Worm (Caenorhabditis elegans): ENCODE data around the gene T28A11.19.

The T28A11.19 gene

ce11 chrV:3279138-3279537, 9.8 kb upstream of the T28A11.19 start:
- TF ChIP-seq elt-3 (tag; optimal IDR thresholded peaks at IDR 0.05) = no peak
- TF ChIP-seq cnd-1 (tag; optimal IDR thresholded peaks at IDR 0.05) = no peak
- TF ChIP-seq lin-13 (tag; optimal IDR thresholded peaks at IDR 0.05) = no peak
- TF ChIP-seq mls-2 (tag; optimal IDR thresholded peaks at IDR 0.05) = no peak
- no peak for TF ChIP-seq ceh-39 (tag; optimal IDR thresholded peaks at IDR 0.05)
- TF ChIP-seq blmp-1 (tag; optimal IDR thresholded peaks at IDR 0.05) = no peak

ce11 chrV:3278101-3278639, 8.9 kb upstream of the T28A11.19 start, which contains the start of gene fbxa-64:
Gene fbxa-64 (minus strand): TSS chrV:3278151.
- TF ChIP-seq nhr-28 (tag; optimal IDR thresholded peaks at IDR 0.05) (no peak), bed-3 (GFP tag; optimal IDR thresholded peaks at IDR 0.05) (no peak), sem-2 (GFP tag; optimal IDR thresholded peaks at IDR 0.05) (no peak), elt-3 (tag; optimal IDR thresholded peaks at IDR 0.05) (no peak), lin-13 (tag; optimal IDR thresholded peaks at IDR 0.05) (no peak), flh-1 (GFP tag; optimal IDR thresholded peaks at IDR 0.05) (no peak), sptf-1 (tag; optimal IDR thresholded peaks at IDR 0.05) (no peak), M03D4.4 (tag; optimal IDR thresholded peaks at IDR 0.05) (no peak), nhr-2 (tag; optimal IDR thresholded peaks at IDR 0.05) (no peak), tbx-8 (GFP tag; optimal IDR thresholded peaks at IDR 0.05) (no peak), mep-1 (tag; optimal IDR thresholded peaks at IDR 0.05) (no peak), snpc-4 (tag; optimal IDR thresholded peaks at IDR 0.05) (no peak), ceh-43 (GFP tag; optimal IDR thresholded peaks at IDR 0.05) (no peak)

- no peak for TF ChIP-seq cnd-1 (tag; optimal IDR thresholded peaks at IDR 0.05)
- no peak for TF ChIP-seq nhr-76 (tag; optimal IDR thresholded peaks at IDR 0.05)
- TF ChIP-seq zip-8 (tag; optimal IDR thresholded peaks at IDR 0.05) = no peak
- no peak for TF ChIP-seq ceh-43 (GFP tag; optimal IDR thresholded peaks at IDR 0.05)
- TF ChIP-seq sptf-1 (tag; optimal IDR thresholded peaks at IDR 0.05) = no peak
- no peak for TF ChIP-seq mab-5 (tag; optimal IDR thresholded peaks at IDR 0.05)
- no peak for TF ChIP-seq ztf-11 (tag; optimal IDR thresholded peaks at IDR 0.05)
- no peak for TF ChIP-seq flh-1 (GFP tag; optimal IDR thresholded peaks at IDR 0.05)
- TF ChIP-seq hlh-1 (tag; optimal IDR thresholded peaks at IDR 0.05) = no peak
- TF ChIP-seq sem-2 (GFP tag; optimal IDR thresholded peaks at IDR 0.05) = no peak
- TF ChIP-seq elt-1 (tag; optimal IDR thresholded peaks at IDR 0.05; ENCODE audit: borderline replicate concordance, insufficient read depth) = no peak
- no peak for TF ChIP-seq mep-1 (tag; optimal IDR thresholded peaks at IDR 0.05)
- no peak for TF ChIP-seq lsy-2 (tag; optimal IDR thresholded peaks at IDR 0.05)
- no peak for TF ChIP-seq snpc-4 (tag; optimal IDR thresholded peaks at IDR 0.05)
- TF ChIP-seq lin-32 (GFP tag; optimal IDR thresholded peaks at IDR 0.05) = no peak
- no peak for TF ChIP-seq nhr-28 (tag; optimal IDR thresholded peaks at IDR 0.05)
Observed at ce11 chrV:3276184-3276583, 6.9 kb upstream of the T28A11.19 start.

- no peak for TF ChIP-seq ham-2 (GFP tag; optimal IDR thresholded peaks at IDR 0.05)
- no peak for TF ChIP-seq ceh-83 (GFP tag; optimal IDR thresholded peaks at IDR 0.05)
- no peak for TF ChIP-seq ces-1 (GFP tag; optimal IDR thresholded peaks at IDR 0.05)
- TF ChIP-seq mls-2 (tag; optimal IDR thresholded peaks at IDR 0.05) = no peak
- no peak for TF ChIP-seq mep-1 (tag; optimal IDR thresholded peaks at IDR 0.05)
- no peak for TF ChIP-seq unc-39 (tag; optimal IDR thresholded peaks at IDR 0.05)
- TF ChIP-seq M03D4.4 (tag; optimal IDR thresholded peaks at IDR 0.05) = no peak
- TF ChIP-seq elt-1 (tag; optimal IDR thresholded peaks at IDR 0.05; ENCODE audit: borderline replicate concordance, insufficient read depth) = no peak
- no peak for TF ChIP-seq bed-3 (GFP tag; optimal IDR thresholded peaks at IDR 0.05)
- no peak for TF ChIP-seq sem-2 (GFP tag; optimal IDR thresholded peaks at IDR 0.05)
- TF ChIP-seq lin-13 (tag; optimal IDR thresholded peaks at IDR 0.05) = no peak
- TF ChIP-seq nhr-237 (tag; optimal IDR thresholded peaks at IDR 0.05) = no peak
- no peak for TF ChIP-seq nhr-28 (tag; optimal IDR thresholded peaks at IDR 0.05)
- TF ChIP-seq elt-3 (tag; optimal IDR thresholded peaks at IDR 0.05) = no peak
- TF ChIP-seq nhr-76 (tag; optimal IDR thresholded peaks at IDR 0.05) = no peak
- TF ChIP-seq cnd-1 (tag; optimal IDR thresholded peaks at IDR 0.05) = no peak
- no peak for TF ChIP-seq hlh-1 (tag; optimal IDR thresholded peaks at IDR 0.05)
- TF ChIP-seq drap-1 (GFP tag; optimal IDR thresholded peaks at IDR 0.05) = no peak
- TF ChIP-seq lsy-2 (tag; optimal IDR thresholded peaks at IDR 0.05) = no peak
Observed at ce11 chrV:3275033-3275432, 5.7 kb upstream of the T28A11.19 start, which contains the start of gene T28A11.3. Gene T28A11.3 (plus strand): TSS chrV:3275333.

- TF ChIP-seq sptf-1 (tag; optimal IDR thresholded peaks at IDR 0.05) = no peak
- TF ChIP-seq lsy-2 (tag; optimal IDR thresholded peaks at IDR 0.05) = no peak
- TF ChIP-seq unc-120 (tag; optimal IDR thresholded peaks at IDR 0.05; ENCODE audit: poor library complexity, severe bottlenecking) = no peak
- TF ChIP-seq ztf-11 (tag; optimal IDR thresholded peaks at IDR 0.05) = no peak
- no peak for TF ChIP-seq sem-2 (GFP tag; optimal IDR thresholded peaks at IDR 0.05)
- TF ChIP-seq ham-2 (GFP tag; optimal IDR thresholded peaks at IDR 0.05) = no peak
- no peak for TF ChIP-seq elt-3 (tag; optimal IDR thresholded peaks at IDR 0.05)
Observed at ce11 chrV:3273577-3274100, 4.3 kb upstream of the T28A11.19 start, which contains the start of gene T28A11.4. Gene T28A11.4 (plus strand): TSS chrV:3274050.

All from whole organism, mixed stage, embryonic.